Worm (Caenorhabditis elegans): ENCODE data around the gene pmt-1.

The pmt-1 gene

DNA sequence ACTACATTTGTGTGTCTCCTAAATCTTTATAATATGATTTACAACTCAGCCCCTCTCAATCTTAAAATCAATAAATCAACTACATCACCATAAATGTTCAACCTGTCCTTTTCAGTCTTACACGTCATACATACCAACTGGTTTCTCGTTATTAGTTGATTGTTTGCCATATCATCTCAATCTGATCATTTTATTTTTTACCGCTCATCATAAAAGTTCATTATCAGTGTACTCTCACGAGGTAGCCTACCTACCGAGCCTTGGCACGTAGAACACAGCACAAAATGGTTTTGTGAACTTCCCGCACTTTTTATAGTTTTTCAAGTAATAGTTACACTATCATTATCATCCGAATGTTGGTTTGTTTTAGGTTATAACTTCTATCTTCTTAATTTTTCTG is 1.2 kb downstream of the pmt-1 start (continued):
- TF ChIP-seq nhr-84 (tag; optimal IDR thresholded peaks at IDR 0.05) (no peak), sptf-1 (tag; optimal IDR thresholded peaks at IDR 0.05) (no peak), egl-27 (tag; optimal IDR thresholded peaks at IDR 0.05) (no peak), isw-1 (GFP tag; IDR thresholded peaks at IDR 0.05) (no peak), hlh-17 (GFP tag; optimal IDR thresholded peaks at IDR 0.05; ENCODE audit: borderline replicate concordance) (no peak), nhr-28 (tag; optimal IDR thresholded peaks at IDR 0.05) (no peak), swsn-7 (tag; optimal IDR thresholded peaks at IDR 0.05) (no peak), ceh-63 (GFP tag; optimal IDR thresholded peaks at IDR 0.05) (no peak)

DNA sequence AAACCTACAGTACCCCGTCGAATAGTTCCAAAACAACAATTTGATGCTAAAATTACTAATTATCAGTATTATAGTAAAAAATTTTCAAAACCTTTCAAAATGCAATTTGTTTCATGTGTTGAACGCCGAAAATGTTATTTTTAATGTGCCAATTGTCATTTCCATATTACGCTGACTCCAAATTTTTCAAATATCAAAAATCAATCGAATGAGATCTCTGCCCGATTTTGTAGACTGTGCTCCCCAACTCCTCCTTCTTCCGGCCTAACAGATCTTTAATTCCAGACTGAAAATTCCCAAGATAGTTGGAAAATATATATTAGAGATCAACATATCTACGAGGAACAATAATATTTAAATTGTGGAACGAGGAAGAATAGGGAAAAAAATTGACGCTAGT is 4.5 kb downstream of the pmt-1 start:
- TF ChIP-seq ama-1 (optimal IDR thresholded peaks at IDR 0.05) (peak; percentile 28), nhr-84 (tag; optimal IDR thresholded peaks at IDR 0.05) (no peak), elt-2 (tag; optimal IDR thresholded peaks at IDR 0.05) (peak; percentile 22)

DNA sequence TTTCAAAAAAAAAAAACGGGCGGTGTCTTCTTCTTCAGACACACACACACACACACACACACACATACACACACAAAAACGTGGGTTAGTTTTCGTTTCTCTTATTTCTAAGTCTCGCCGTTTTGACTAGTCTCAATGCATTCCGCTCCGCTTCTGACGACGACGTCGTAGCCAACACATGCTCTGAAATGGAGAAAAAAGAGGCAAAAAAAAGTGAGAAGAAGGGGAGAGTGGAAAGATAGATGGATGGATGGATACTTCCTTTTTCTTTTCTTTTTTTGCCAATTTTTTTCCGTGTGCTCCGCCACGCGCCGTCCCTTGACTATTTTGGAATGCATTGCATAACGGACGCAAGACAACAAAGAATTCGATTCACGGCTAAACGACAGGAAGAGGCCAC is 5.6 kb downstream of the pmt-1 start:
- TF ChIP-seq unc-86 (tag; optimal IDR thresholded peaks at IDR 0.05) (peak; percentile 46), ceh-82 (tag; optimal IDR thresholded peaks at IDR 0.05) (peak in 1 of 3 experiments; percentile 19), pax-3 (tag; optimal IDR thresholded peaks at IDR 0.05) (no peak), lin-15B (tag; optimal IDR thresholded peaks at IDR 0.05) (no peak), fkh-8 (tag; optimal IDR thresholded peaks at IDR 0.05) (peak; percentile 37), zip-4 (GFP tag; optimal IDR thresholded peaks at IDR 0.05) (no peak), fkh-10 (GFP tag; optimal IDR thresholded peaks at IDR 0.05) (peak; percentile 74), nhr-71 (tag; optimal IDR thresholded peaks at IDR 0.05) (peak; percentile 34), lsy-2 (tag; optimal IDR thresholded peaks at IDR 0.05) (peak in 1 of 2 experiments; percentile 47), nhr-85 (tag) (no peak), snu-23 (GFP tag; optimal IDR thresholded peaks at IDR 0.05) (peak; percentile 6), lin-14 (GFP tag; optimal IDR thresholded peaks at IDR 0.05) (peak; percentile 90)

DNA sequence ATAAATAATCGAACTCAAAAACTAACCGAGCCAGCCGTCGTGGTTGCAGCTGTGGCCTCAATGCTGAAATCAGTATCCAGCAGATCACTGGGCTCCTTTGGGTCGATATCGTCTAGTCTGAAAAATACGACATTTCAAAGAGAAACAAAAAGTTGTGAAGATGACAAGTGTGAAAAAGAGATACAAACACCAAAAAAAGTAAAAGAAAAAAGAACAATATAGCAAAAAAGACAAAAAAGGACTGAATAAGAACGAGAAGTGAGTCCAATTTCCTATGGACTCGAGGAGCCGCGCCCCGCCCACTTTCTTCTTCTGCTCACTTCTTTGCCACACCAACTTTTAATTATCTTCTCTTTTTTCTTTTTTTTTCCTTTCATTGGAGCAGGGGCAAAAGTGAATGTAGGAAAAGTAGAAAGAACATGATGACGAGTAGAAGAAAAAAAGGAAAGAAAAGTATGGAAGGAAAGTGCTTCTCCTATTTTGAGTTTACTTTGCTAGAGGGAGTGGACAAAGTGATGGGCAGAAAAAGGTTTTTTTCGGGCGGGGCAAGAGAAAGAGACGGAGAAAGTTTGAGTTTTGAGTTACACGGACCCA is 10.5 kb downstream of the pmt-1 start, which contains the start of gene drn-1:
drn-1 (minus strand) TSS at position 117 of the 594 bp plus-strand sequence.
- TF ChIP-seq egl-27 (tag; optimal IDR thresholded peaks at IDR 0.05), result no peak
- TF ChIP-seq dpl-1 (GFP tag; optimal IDR thresholded peaks at IDR 0.05), result peak in 1 of 3 experiments; percentile 2
- TF ChIP-seq fkh-4 (tag; optimal IDR thresholded peaks at IDR 0.05; ENCODE audit: borderline replicate concordance), result no peak
- TF ChIP-seq unc-98 (GFP tag; IDR thresholded peaks at IDR 0.05), result no peak
- TF ChIP-seq alr-1 (tag; optimal IDR thresholded peaks at IDR 0.05; ENCODE audit: borderline replicate concordance), result no peak
- TF ChIP-seq aly-2 (tag; optimal IDR thresholded peaks at IDR 0.05), result no peak
- no peak for TF ChIP-seq fos-1 (tag; optimal IDR thresholded peaks at IDR 0.05)
- TF ChIP-seq nhr-20 (tag; optimal IDR thresholded peaks at IDR 0.05), result no peak
- no peak for TF ChIP-seq efl-3 (GFP tag; optimal IDR thresholded peaks at IDR 0.05)
- TF ChIP-seq nhr-84 (tag; optimal IDR thresholded peaks at IDR 0.05), result no peak
- no peak for TF ChIP-seq unc-30 (tag; optimal IDR thresholded peaks at IDR 0.05)
- TF ChIP-seq rnt-1 (tag; optimal IDR thresholded peaks at IDR 0.05), result no peak
- no peak for TF ChIP-seq aha-1 (tag; optimal IDR thresholded peaks at IDR 0.05)
- TF ChIP-seq fkh-10 (GFP tag; optimal IDR thresholded peaks at IDR 0.05), result peak; percentile 91
- TF ChIP-seq snu-23 (GFP tag; optimal IDR thresholded peaks at IDR 0.05), result no peak
- TF ChIP-seq nhr-76 (tag; optimal IDR thresholded peaks at IDR 0.05), result no peak
- TF ChIP-seq ceh-90 (tag; optimal IDR thresholded peaks at IDR 0.05), result no peak
- no peak for TF ChIP-seq swsn-7 (tag; optimal IDR thresholded peaks at IDR 0.05)
- no peak for TF ChIP-seq blmp-1 (tag; optimal IDR thresholded peaks at IDR 0.05)
- no peak for TF ChIP-seq unc-130 (tag; optimal IDR thresholded peaks at IDR 0.05)
- no peak for TF ChIP-seq nhr-28 (tag; optimal IDR thresholded peaks at IDR 0.05)
- TF ChIP-seq hpl-2 (GFP tag; optimal IDR thresholded peaks at IDR 0.05), result no peak
- peak in 1 of 2 experiments; percentile 4 for TF ChIP-seq lsy-2 (tag; optimal IDR thresholded peaks at IDR 0.05)
- TF ChIP-seq mdl-1 (tag; optimal IDR thresholded peaks at IDR 0.05), result no peak
- TF ChIP-seq ztf-11 (tag; optimal IDR thresholded peaks at IDR 0.05), result no peak
- peak; percentile 31 for TF ChIP-seq tbx-2 (tag; optimal IDR thresholded peaks at IDR 0.05)
- no peak for TF ChIP-seq hlh-17 (GFP tag; optimal IDR thresholded peaks at IDR 0.05; ENCODE audit: borderline replicate concordance)
- TF ChIP-seq unc-62 (GFP tag; optimal IDR thresholded peaks at IDR 0.05), result no peak
- TF ChIP-seq sptf-1 (tag; optimal IDR thresholded peaks at IDR 0.05), result no peak
- TF ChIP-seq nhr-19 (GFP tag; conservative IDR thresholded peaks at IDR 0.05), result no peak
- no peak for TF ChIP-seq ceh-8 (GFP tag; optimal IDR thresholded peaks at IDR 0.05)
- no peak for TF ChIP-seq sox-4 (tag; optimal IDR thresholded peaks at IDR 0.05)
- peak; percentile 82 for TF ChIP-seq lin-14 (GFP tag; optimal IDR thresholded peaks at IDR 0.05)
- no peak for TF ChIP-seq F16B12.6 (tag; optimal IDR thresholded peaks at IDR 0.05)

Measured in whole organism, L1 larva.